Worm (Caenorhabditis elegans) whole organism, mixed stage, embryonic: ENCODE measurements around the gene T04H1.12.

Experiments
- M03D4.4 ChIP-seq: sonication (generic microtip); optimal IDR thresholded peaks from 2 replicates; lab custom pipeline; 2017; ENCODE audit warnings: mild to moderate bottlenecking, missing genetic modification characterization, missing compliant biosample characterization
- ceh-39 ChIP-seq: fragments of 150-350 bp; optimal IDR thresholded peaks from 2 replicates; lab custom pipeline; 2014; ENCODE audit warnings: missing biosample characterization, missing genetic modification characterization
- ceh-83 ChIP-seq: fragments of 200-800 bp; sonication (Bioruptor generic); optimal IDR thresholded peaks from 2 replicates; lab custom pipeline; 2018; ENCODE audit warnings: mild to moderate bottlenecking, missing genetic modification characterization, missing compliant biosample characterization
- ces-1 ChIP-seq: fragments of 150-350 bp; optimal IDR thresholded peaks from 2 replicates; lab custom pipeline; 2014; ENCODE audit warnings: missing biosample characterization, missing genetic modification reagents, missing genetic modification characterization
- cnd-1 ChIP-seq: fragments of 200-800 bp; sonication (Bioruptor generic); optimal IDR thresholded peaks from 2 replicates; lab custom pipeline; 2018; ENCODE audit warnings: mild to moderate bottlenecking, missing genetic modification characterization, missing compliant biosample characterization
- elt-1 ChIP-seq: sonication (generic microtip); optimal IDR thresholded peaks from 2 replicates; lab custom pipeline; 2017; ENCODE audit warnings: missing genetic modification characterization, mild to moderate bottlenecking, missing compliant biosample characterization, antibody characterized with exemption, moderate library complexity, borderline replicate concordance; ENCODE audit not compliant: insufficient read depth
- elt-3 ChIP-seq: fragments of 150-350 bp; optimal IDR thresholded peaks from 2 replicates; lab custom pipeline; 2014; ENCODE audit warnings: missing biosample characterization, missing genetic modification characterization
- flh-1 ChIP-seq: fragments of 200-800 bp; sonication (Bioruptor generic); optimal IDR thresholded peaks from 2 replicates; lab custom pipeline; 2018; ENCODE audit warnings: mild to moderate bottlenecking, missing genetic modification characterization, moderate library complexity, missing compliant biosample characterization
- ham-2 ChIP-seq: fragments of 200-800 bp; sonication (Bioruptor generic); optimal IDR thresholded peaks from 2 replicates; lab custom pipeline; 2018; ENCODE audit warnings: mild to moderate bottlenecking, missing genetic modification characterization, missing compliant biosample characterization
- hlh-1 ChIP-seq: fragments of 150-350 bp; optimal IDR thresholded peaks from 2 replicates; lab custom pipeline; 2014; ENCODE audit warnings: missing biosample characterization, missing genetic modification reagents, missing genetic modification characterization
- lin-13 ChIP-seq: fragments of 150-350 bp; optimal IDR thresholded peaks from 2 replicates; lab custom pipeline; 2014; ENCODE audit warnings: missing biosample characterization, missing genetic modification characterization
- lin-32 ChIP-seq: fragments of 200-800 bp; sonication (Bioruptor generic); optimal IDR thresholded peaks from 2 replicates; lab custom pipeline; 2018; ENCODE audit warnings: mild to moderate bottlenecking, missing genetic modification characterization, missing compliant biosample characterization
- lsy-2 ChIP-seq: fragments of 150-350 bp; optimal IDR thresholded peaks from 2 replicates; lab custom pipeline; 2014; ENCODE audit warnings: missing biosample characterization, missing genetic modification characterization
- mep-1 ChIP-seq: fragments of 150-350 bp; optimal IDR thresholded peaks from 2 replicates; lab custom pipeline; 2017; ENCODE audit warnings: missing biosample characterization, missing genetic modification reagents, missing genetic modification characterization, inconsistent platforms
- mls-2 ChIP-seq: sonication (generic microtip); optimal IDR thresholded peaks from 2 replicates; lab custom pipeline; 2016; ENCODE audit warnings: mild to moderate bottlenecking, missing genetic modification characterization, moderate library complexity, missing compliant biosample characterization
- nhr-12 ChIP-seq: fragments of 150-350 bp; optimal IDR thresholded peaks from 2 replicates; lab custom pipeline; 2014; ENCODE audit warnings: missing biosample characterization, missing genetic modification characterization
- nhr-2 ChIP-seq: fragments of 150-350 bp; optimal IDR thresholded peaks from 2 replicates; lab custom pipeline; 2014; ENCODE audit warnings: missing biosample characterization, missing genetic modification characterization
- nhr-28 ChIP-seq: fragments of 150-350 bp; optimal IDR thresholded peaks from 2 replicates; lab custom pipeline; 2014; ENCODE audit warnings: missing biosample characterization, missing genetic modification characterization
- nhr-76 ChIP-seq: sonication (generic microtip); optimal IDR thresholded peaks from 2 replicates; lab custom pipeline; 2017; ENCODE audit warnings: missing biosample characterization, missing genetic modification characterization
- pha-4 ChIP-seq: fragments of 150-350 bp; optimal IDR thresholded peaks from 2 replicates; lab custom pipeline; 2018; ENCODE audit warnings: missing biosample characterization, missing genetic modification reagents, missing genetic modification characterization
- sem-2 ChIP-seq: fragments of 200-800 bp; sonication (Bioruptor generic); optimal IDR thresholded peaks from 2 replicates; lab custom pipeline; 2018; ENCODE audit warnings: mild to moderate bottlenecking, missing genetic modification characterization, missing compliant biosample characterization
- snpc-4 ChIP-seq: fragments of 150-350 bp; optimal IDR thresholded peaks from 2 replicates; lab custom pipeline; 2014; ENCODE audit warnings: missing biosample characterization, missing genetic modification characterization
- unc-120 ChIP-seq: sonication (generic microtip); optimal IDR thresholded peaks from 2 replicates; lab custom pipeline; 2017; ENCODE audit warnings: missing genetic modification characterization, missing compliant biosample characterization; ENCODE audit not compliant: poor library complexity, severe bottlenecking
- unc-39 ChIP-seq: fragments of 150-350 bp; optimal IDR thresholded peaks from 2 replicates; lab custom pipeline; 2014; ENCODE audit warnings: missing biosample characterization, missing genetic modification characterization
- unc-62 ChIP-seq: fragments of 150-350 bp; optimal IDR thresholded peaks from 2 replicates; lab custom pipeline; 2014; ENCODE audit warnings: missing biosample characterization, missing genetic modification reagents, missing genetic modification characterization
- zip-8 ChIP-seq: fragments of 150-350 bp; optimal IDR thresholded peaks from 2 replicates; lab custom pipeline; 2014; ENCODE audit warnings: missing biosample characterization, missing genetic modification characterization
- ztf-11 ChIP-seq: fragments of 150-350 bp; optimal IDR thresholded peaks from 2 replicates; lab custom pipeline; 2014; ENCODE audit warnings: missing biosample characterization, missing genetic modification characterization

The T04H1.12 gene

DNA sequence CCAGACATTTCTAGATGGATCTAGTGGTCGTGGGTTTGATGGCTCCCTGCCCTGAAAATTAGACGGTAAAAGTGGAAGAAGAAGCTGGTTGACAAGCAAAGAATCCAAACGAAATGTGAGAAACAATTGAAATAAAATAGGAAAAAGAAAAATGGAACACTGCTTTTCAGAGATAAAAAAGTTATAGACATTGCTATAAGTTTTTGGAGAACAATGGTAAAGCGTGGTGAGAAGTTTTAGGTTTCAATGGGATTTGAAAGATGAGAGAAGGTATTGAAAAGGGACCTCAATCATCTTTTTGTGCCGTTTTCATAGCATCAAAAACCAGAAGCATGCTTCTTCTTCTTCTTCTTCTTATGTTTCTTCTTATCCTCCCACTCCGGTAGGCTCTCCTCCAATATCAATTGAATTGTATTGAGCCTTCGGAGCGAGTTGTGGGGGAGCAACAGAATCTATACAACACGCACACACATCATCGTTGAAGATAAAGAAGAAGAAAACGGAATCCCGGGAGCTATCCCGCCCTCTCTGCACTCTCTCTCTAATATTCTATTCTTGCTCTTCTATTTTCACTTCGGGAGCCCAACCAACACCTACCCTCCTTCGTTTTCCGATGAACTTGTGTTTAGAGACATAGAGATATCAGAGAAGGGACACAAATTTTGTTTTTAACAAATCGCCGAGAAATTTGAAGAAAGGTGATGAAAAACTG lies 21.0 kb upstream of the T04H1.12 start, which contains the start of gene myo-3:
Gene myo-3 (minus strand): TSS at position 51 of the 712 bp plus-strand sequence.
- TF ChIP-seq unc-120 (tag; lab: Kevin White, UChicago) (peak; percentile 79), lin-32 (GFP tag; lab: Kevin White, UChicago) (no peak), unc-39 (tag; lab: Kevin White, UChicago) (no peak), lsy-2 (tag; lab: Kevin White, UChicago) (no peak), ceh-83 (GFP tag; lab: Kevin White, UChicago) (no peak), ceh-39 (tag; lab: Kevin White, UChicago) (no peak), elt-3 (no peak), mls-2 (tag; lab: Kevin White, UChicago) (no peak), nhr-28 (tag; lab: Kevin White, UChicago) (no peak), flh-1 (GFP tag; lab: Kevin White, UChicago) (no peak), snpc-4 (tag; lab: Kevin White, UChicago) (no peak), hlh-1 (tag; lab: Kevin White, UChicago) (peak; percentile 67)
- TF ChIP-seq, all 35 proteins: peak for 2

ce11 chrV:12235502-12235901 lies 19.9 kb upstream of the T04H1.12 start:
- no peak for TF ChIP-seq flh-1 (GFP tag; lab: Kevin White, UChicago)
- TF ChIP-seq hlh-1 (tag; lab: Kevin White, UChicago) = peak; percentile 81
- no peak for TF ChIP-seq mls-2 (tag; lab: Kevin White, UChicago)
- no peak for TF ChIP-seq nhr-28 (tag; lab: Kevin White, UChicago)
- TF ChIP-seq ztf-11 (tag; lab: Kevin White, UChicago) = no peak
- TF ChIP-seq lin-13 (tag; lab: Kevin White, UChicago) = no peak
- peak; percentile 35 for TF ChIP-seq unc-120 (tag; lab: Kevin White, UChicago)

DNA sequence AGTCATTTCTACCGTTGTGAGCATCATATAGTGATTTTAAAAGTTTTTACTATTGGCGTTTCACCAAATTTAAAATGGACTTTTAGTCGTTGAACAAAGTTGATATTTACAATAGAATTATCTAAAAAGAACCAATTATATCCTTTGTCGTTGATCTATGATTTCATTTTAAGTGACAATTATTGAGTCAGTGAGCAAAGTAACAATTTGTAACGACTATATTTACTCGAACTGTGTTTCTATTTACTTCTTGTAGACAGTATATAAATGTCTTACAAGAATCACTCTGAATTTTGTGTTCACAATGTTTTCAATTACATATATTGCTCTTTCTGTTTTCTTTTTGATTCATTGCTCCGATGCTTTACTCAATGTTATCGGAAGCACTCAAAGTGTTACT lies 14.3 kb upstream of the T04H1.12 start, which contains the start of gene ttr-22:
Gene ttr-22 (plus strand): TSS at position 301 of the 400 bp plus-strand sequence.
- TF ChIP-seq cnd-1 = no peak
- no peak for TF ChIP-seq mep-1
- TF ChIP-seq, all 35 proteins: peak for 0

DNA sequence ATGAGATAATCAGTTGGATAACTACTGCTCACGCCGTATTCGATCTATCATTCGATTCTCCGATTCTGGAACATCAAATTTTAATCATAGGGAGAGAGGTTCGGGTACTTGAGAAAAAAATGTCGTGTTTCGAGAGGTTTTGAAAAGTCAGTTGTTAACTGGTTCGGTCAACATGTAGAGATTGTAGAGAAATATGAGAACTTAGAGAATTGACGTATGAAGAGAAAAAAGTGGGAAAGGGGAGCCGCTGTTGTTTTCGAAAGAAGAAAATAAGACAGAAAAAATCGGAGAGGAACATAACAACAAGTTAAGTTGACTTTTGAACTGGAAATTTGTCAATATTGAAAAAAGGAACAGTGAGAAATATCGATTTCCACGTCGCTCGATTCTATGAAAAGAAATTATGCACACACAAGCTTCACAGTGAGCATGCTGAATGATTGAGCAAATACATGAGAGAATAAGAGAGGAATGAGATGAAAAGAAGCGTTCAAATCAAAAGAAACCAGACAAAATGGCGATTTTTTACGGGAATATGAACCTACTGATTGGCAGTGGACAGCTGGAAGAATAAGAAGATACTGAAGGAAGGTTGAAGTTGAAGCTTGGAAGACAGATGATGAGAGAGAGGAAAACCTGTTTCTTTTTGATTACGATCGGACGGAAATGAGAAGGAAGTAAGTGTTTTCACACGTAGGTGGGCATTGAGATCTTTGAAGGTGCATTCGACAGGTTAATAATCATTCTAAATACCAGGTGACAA lies 10.3 kb upstream of the T04H1.12 start, which contains the start of the genes T04H1.13, slfl-5 and rad-50:
Gene T04H1.13 (minus strand): TSS at position 51 of the 763 bp plus-strand sequence.
Gene slfl-5 (minus strand): TSS at position 65 of the 763 bp plus-strand sequence.
Gene rad-50 (plus strand): TSS at position 667 of the 763 bp plus-strand sequence.
- TF ChIP-seq unc-120 (tag; lab: Kevin White, UChicago) (no peak), ces-1 (GFP tag; lab: Kevin White, UChicago) (no peak), snpc-4 (tag; lab: Kevin White, UChicago) (no peak), unc-39 (tag; lab: Kevin White, UChicago) (no peak), ztf-11 (tag; lab: Kevin White, UChicago) (no peak), sem-2 (GFP tag; lab: Kevin White, UChicago) (no peak), nhr-76 (tag; lab: Kevin White, UChicago) (no peak), ceh-39 (tag; lab: Kevin White, UChicago) (no peak), nhr-12 (tag; lab: Kevin White, UChicago) (no peak), unc-62 (GFP tag; lab: Kevin White, UChicago) (no peak)

DNA sequence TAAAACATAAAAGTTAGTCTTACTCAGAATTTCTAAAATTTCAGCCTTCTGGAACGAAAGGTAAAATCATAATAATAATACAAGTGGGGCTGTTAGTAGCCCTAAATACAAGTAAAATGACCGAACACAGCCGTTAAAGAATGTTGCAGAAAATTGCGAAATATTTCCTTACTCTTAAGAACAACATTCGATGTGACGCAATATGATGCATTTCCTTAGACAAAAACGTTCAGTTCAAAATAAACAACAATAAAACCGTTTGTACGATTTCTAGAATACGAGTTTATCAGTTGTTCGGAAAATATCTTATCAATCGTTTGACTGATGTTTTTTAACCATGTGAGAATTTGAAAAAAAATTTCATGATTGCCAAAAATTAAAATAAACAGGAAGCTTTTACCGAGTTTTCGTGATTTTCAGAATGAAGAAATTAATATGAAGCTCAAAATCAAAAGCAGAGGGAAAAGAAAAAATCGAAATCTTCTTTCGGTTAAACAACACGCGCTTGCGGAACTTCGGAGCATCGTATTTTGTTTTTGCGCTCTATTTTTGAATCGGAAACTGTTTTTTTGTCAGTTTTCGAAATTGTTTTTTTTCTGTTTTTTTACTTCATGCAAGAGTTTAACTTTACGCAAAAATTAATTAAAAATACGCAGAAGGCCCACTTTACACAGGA lies 9.5 kb upstream of the T04H1.12 start:
- TF ChIP-seq sem-2 (GFP tag; lab: Kevin White, UChicago) (no peak), zip-8 (tag; lab: Kevin White, UChicago) (peak; percentile 56), nhr-76 (tag; lab: Kevin White, UChicago) (no peak), ces-1 (GFP tag; lab: Kevin White, UChicago) (no peak), ham-2 (GFP tag; lab: Kevin White, UChicago) (no peak)

- TF ChIP-seq mep-1 = no peak
- TF ChIP-seq mls-2 (tag; lab: Kevin White, UChicago) = no peak
- no peak for TF ChIP-seq nhr-2 (tag; lab: Kevin White, UChicago)
- no peak for TF ChIP-seq ham-2 (GFP tag; lab: Kevin White, UChicago)
- TF ChIP-seq elt-1 (tag; lab: Kevin White, UChicago) = no peak
- TF ChIP-seq unc-39 (tag; lab: Kevin White, UChicago) = no peak
- no peak for TF ChIP-seq snpc-4 (tag; lab: Kevin White, UChicago)
- TF ChIP-seq ceh-39 (tag; lab: Kevin White, UChicago) = no peak
- TF ChIP-seq M03D4.4 (tag; lab: Kevin White, UChicago) = no peak
- no peak for TF ChIP-seq pha-4 (tag; lab: Kevin White, UChicago)
- TF ChIP-seq unc-120 (tag; lab: Kevin White, UChicago) = no peak
- TF ChIP-seq zip-8 (tag; lab: Kevin White, UChicago) = no peak
- TF ChIP-seq nhr-28 (tag; lab: Kevin White, UChicago) = no peak
- TF ChIP-seq flh-1 (GFP tag; lab: Kevin White, UChicago) = no peak
- no peak for TF ChIP-seq nhr-12 (tag; lab: Kevin White, UChicago)
These were observed 4.4 kb upstream of the T04H1.12 start, which contains the start of gene T04H1.5 for ce11 chrV:12251041-12251440. T04H1.5 (plus strand) TSS chrV:12251341.
